Fruit fly (Drosophila melanogaster) whole organism, pupa: ENCODE results near the gene CG3168.

Experiments used
- CG10348 ChIP-seq: fragments of 200-800 bp; sonication (Bioruptor generic); IDR thresholded peaks from 2 replicates; pipeline ENCODE4 v1.3.6; 2022; ENCODE audit warnings: missing biosample characterization, missing genetic modification characterization
- CG12605 ChIP-seq: fragments of 200-800 bp; sonication (Bioruptor generic); IDR thresholded peaks from 2 replicates; pipeline ENCODE4 v1.3.6; 2022; ENCODE audit warnings: missing biosample characterization, missing genetic modification characterization
- CG13204 ChIP-seq: fragments of 200-800 bp; sonication (Bioruptor generic); optimal IDR thresholded peaks from 2 replicates; lab custom pipeline; 2018; ENCODE audit warnings: missing biosample characterization, mild to moderate bottlenecking, missing genetic modification characterization, moderate library complexity
- CG14655 ChIP-seq: fragments of 200-800 bp; sonication (Bioruptor generic); optimal IDR thresholded peaks from 3 replicates; lab custom pipeline; 2017; ENCODE audit warnings: mild to moderate bottlenecking, missing biosample characterization, missing genetic modification reagents, missing genetic modification characterization
- CG15710 ChIP-seq: fragments of 200-800 bp; sonication (Bioruptor generic); optimal IDR thresholded peaks from 2 replicates; lab custom pipeline; 2018; ENCODE audit warnings: missing biosample characterization, mild to moderate bottlenecking, missing genetic modification characterization, moderate library complexity
- CG17806 ChIP-seq: fragments of 200-800 bp; sonication (Bioruptor generic); optimal IDR thresholded peaks from 2 replicates; lab custom pipeline; 2018; ENCODE audit warnings: missing biosample characterization, mild to moderate bottlenecking, missing genetic modification characterization, moderate library complexity
- CG32121 ChIP-seq: fragments of 200-800 bp; sonication (Bioruptor generic); IDR thresholded peaks from 2 replicates; pipeline ENCODE4 v1.3.6; 2022; ENCODE audit warnings: missing biosample characterization, missing genetic modification characterization
- CG34367 ChIP-seq: fragments of 200-800 bp; sonication (Bioruptor generic); optimal IDR thresholded peaks from 2 replicates; lab custom pipeline; 2018; ENCODE audit warnings: missing biosample characterization, mild to moderate bottlenecking, missing genetic modification characterization
- CG4496 ChIP-seq: fragments of 200-800 bp; sonication (Bioruptor generic); IDR thresholded peaks from 3 replicates; pipeline ENCODE4 v1.3.6; 2022; ENCODE audit warnings: missing biosample characterization, missing genetic modification characterization
- CG8159 ChIP-seq: fragments of 200-800 bp; sonication (Bioruptor generic); optimal IDR thresholded peaks from 3 replicates; lab custom pipeline; 2018; ENCODE audit warnings: missing biosample characterization, mild to moderate bottlenecking, missing genetic modification characterization, moderate library complexity
- CG8301 ChIP-seq: fragments of 200-800 bp; sonication (Bioruptor generic); optimal IDR thresholded peaks from 2 replicates; lab custom pipeline; 2018; ENCODE audit warnings: missing biosample characterization, mild to moderate bottlenecking, missing genetic modification characterization
- CG9948 ChIP-seq: fragments of 200-800 bp; sonication (Bioruptor generic); optimal IDR thresholded peaks from 2 replicates; lab custom pipeline; 2018; ENCODE audit warnings: missing biosample characterization, mild to moderate bottlenecking, missing genetic modification characterization, moderate library complexity
- D1 ChIP-seq: fragments of 200-800 bp; sonication (Bioruptor generic); optimal IDR thresholded peaks from 2 replicates; lab custom pipeline; 2018; ENCODE audit warnings: missing biosample characterization, mild to moderate bottlenecking, missing genetic modification characterization, moderate library complexity
- EcR ChIP-seq: fragments of 200-800 bp; sonication (Bioruptor generic); optimal IDR thresholded peaks from 3 replicates; lab custom pipeline; 2019; ENCODE audit warnings: missing biosample characterization, missing genetic modification characterization, mild to moderate bottlenecking, moderate library complexity, missing genetic modification reagents
- Ets98B ChIP-seq: fragments of 200-800 bp; sonication (Bioruptor generic); IDR thresholded peaks from 2 replicates; pipeline ENCODE4 v1.3.6; 2022; ENCODE audit warnings: missing biosample characterization, missing genetic modification characterization
- Pif1A ChIP-seq: fragments of 200-800 bp; sonication (Bioruptor generic); optimal IDR thresholded peaks from 3 replicates; lab custom pipeline; 2016; ENCODE audit warnings: missing biosample characterization, missing genetic modification characterization
- Pif1B ChIP-seq: fragments of 200-800 bp; sonication (Bioruptor generic); optimal IDR thresholded peaks from 3 replicates; lab custom pipeline; 2016; ENCODE audit warnings: missing biosample characterization, missing genetic modification characterization
- Snoo ChIP-seq: fragments of 200-800 bp; sonication (Bioruptor generic); optimal IDR thresholded peaks from 3 replicates; lab custom pipeline; 2017; ENCODE audit warnings: missing biosample characterization, mild to moderate bottlenecking, missing genetic modification characterization, inconsistent platforms
- fd96Ca ChIP-seq: fragments of 200-800 bp; sonication (Bioruptor generic); IDR thresholded peaks from 3 replicates; pipeline ENCODE4 v1.3.6; 2022; ENCODE audit warnings: missing biosample characterization, missing genetic modification characterization
- gl ChIP-seq: fragments of 200-800 bp; sonication (Bioruptor generic); optimal IDR thresholded peaks from 2 replicates; lab custom pipeline; 2018; ENCODE audit warnings: missing biosample characterization, mild to moderate bottlenecking, missing genetic modification characterization
- rn ChIP-seq: fragments of 200-800 bp; sonication (Bioruptor generic); IDR thresholded peaks from 2 replicates; pipeline ENCODE4 v1.3.6; 2022; ENCODE audit warnings: missing biosample characterization, missing genetic modification characterization

Gene CG3168

DNA sequence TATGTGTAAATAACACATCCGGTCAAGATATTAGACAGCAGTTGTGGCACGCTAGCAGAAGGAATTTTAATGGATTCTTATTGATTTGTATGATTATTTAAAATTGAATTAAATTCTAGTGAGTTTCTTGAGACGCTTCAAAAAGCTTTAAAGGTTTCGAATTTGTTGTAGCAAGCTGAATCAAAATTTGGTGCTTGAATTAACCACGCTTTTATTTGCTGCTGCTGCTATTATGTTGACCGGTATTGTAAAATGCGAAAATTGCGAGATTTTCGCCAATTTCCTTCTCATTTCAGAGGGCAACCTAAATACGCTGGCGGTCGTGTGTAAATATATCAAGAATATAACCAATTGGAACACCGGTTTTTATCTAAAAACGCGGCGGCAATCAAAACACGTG lies 3.4 kb upstream of the CG3168 start:
- TF ChIP-seq EcR (GFP tag; lab: Kevin White, UChicago) (no peak), Pif1A (GFP tag; lab: Kevin White, UChicago) (peak; percentile 0), CG8159 (tag; lab: Kevin White, UChicago) (no peak), Ets98B (GFP tag; lab: Robert Waterston, UW) (0 out of 2 replicates have a peak, but pooled peaks have one; percentile 9), CG34367 (tag; lab: Kevin White, UChicago) (no peak), CG10348 (GFP tag; lab: Robert Waterston, UW) (no peak), gl (tag; lab: Kevin White, UChicago) (no peak), CG14655 (no peak), CG32121 (GFP tag; lab: Robert Waterston, UW) (peak; percentile 42; the same call in 1 of the 2 replicates), Pif1B (GFP tag; lab: Kevin White, UChicago) (no peak), fd96Ca (no peak), CG15710 (peak; percentile 13), CG4496 (GFP tag; lab: Robert Waterston, UW) (no peak), rn (GFP tag; lab: Robert Waterston, UW) (no peak), Snoo (tag; lab: Kevin White, UChicago) (no peak), CG17806 (tag; lab: Kevin White, UChicago) (peak; percentile 15)

DNA sequence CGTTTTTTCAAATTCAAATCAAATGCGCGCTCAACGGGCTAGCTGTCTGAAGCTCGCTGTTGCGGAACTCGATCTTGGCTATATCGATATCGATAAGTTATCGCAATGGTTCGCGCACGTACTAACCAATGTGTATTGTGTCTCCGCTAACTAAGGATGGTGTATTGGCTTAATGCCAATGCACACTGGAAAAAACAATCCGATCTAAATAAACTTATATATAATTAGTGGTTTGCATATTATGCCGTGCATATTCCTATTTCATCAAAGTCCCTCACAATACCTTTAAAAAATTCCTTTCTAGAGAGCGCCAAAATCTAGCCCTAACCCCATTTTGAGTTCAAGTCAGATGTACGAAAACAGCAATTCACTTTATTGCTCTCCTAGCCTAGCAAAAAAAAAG lies 1.4 kb upstream of the CG3168 start:
- TF ChIP-seq CG17806 (tag; lab: Kevin White, UChicago) = peak; percentile 37
- TF ChIP-seq CG14655 = peak; percentile 33
- no peak for TF ChIP-seq CG13204 (GFP tag; lab: Kevin White, UChicago)
- peak; percentile 21 for TF ChIP-seq CG8301 (tag; lab: Kevin White, UChicago)
- peak; percentile 58; the same call in 1 of the 2 replicates for TF ChIP-seq CG12605 (GFP tag; lab: Robert Waterston, UW)
- TF ChIP-seq CG4496 (GFP tag; lab: Robert Waterston, UW) = peak; percentile 79
- TF ChIP-seq Pif1A (GFP tag; lab: Kevin White, UChicago) = peak; percentile 58
- TF ChIP-seq CG15710 = peak; percentile 16
- TF ChIP-seq CG32121 (GFP tag; lab: Robert Waterston, UW) = peak; percentile 56; the same call in 1 of the 2 replicates
- no peak for TF ChIP-seq CG34367 (tag; lab: Kevin White, UChicago)
- TF ChIP-seq CG8159 (tag; lab: Kevin White, UChicago) = peak; percentile 1
- TF ChIP-seq Ets98B (GFP tag; lab: Robert Waterston, UW) = peak; percentile 74
- TF ChIP-seq Snoo (tag; lab: Kevin White, UChicago) = peak; percentile 42
- no peak for TF ChIP-seq CG9948 (tag; lab: Kevin White, UChicago)
- 0 out of 2 replicates have a peak, but pooled peaks have one; percentile 22 for TF ChIP-seq rn (GFP tag; lab: Robert Waterston, UW)
- TF ChIP-seq fd96Ca = 0 out of 3 replicates have a peak, but pooled peaks have one; percentile 44

dm6 chrX:6733291-6734042 lies 6.3 kb downstream of the CG3168 start:
- TF ChIP-seq CG12605 (GFP tag; lab: Robert Waterston, UW) = no peak
- no peak for TF ChIP-seq CG13204 (GFP tag; lab: Kevin White, UChicago)
- TF ChIP-seq CG4496 (GFP tag; lab: Robert Waterston, UW) = 0 out of 3 replicates have a peak, but pooled peaks have one; percentile 27

DNA sequence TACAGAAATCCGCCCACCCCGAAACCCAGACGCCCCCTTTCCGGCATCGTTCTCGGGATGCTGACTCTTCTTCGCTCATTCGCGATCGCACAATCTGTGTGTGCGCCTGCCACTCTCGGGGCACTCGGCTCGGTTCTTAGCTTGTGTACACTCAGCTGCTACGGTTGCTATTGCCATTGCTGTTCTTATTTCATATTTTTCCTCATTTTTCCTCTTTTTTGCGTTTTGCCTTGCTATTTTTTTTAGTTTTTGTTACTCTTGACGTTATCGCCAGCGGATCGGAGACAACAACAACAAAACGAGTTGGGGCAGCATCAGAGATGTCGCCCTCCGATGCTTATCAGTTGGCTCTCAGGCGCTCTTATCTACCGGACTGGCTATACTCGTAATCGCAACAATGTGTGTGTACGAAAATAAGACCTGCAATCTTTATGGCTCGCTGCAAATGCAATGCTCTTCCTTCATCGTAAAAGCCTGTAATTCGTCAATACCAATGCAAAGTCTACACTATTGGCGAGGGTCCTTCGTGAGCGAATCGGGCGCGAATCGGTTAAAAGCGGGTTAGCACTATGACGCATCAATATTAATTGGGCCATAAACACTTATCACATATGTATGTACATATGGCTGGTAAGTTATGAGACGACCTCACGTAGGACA lies 9.1 kb downstream of the CG3168 start:
- TF ChIP-seq CG10348 (GFP tag; lab: Robert Waterston, UW) (no peak), CG15710 (peak; percentile 47), Pif1B (GFP tag; lab: Kevin White, UChicago) (peak; percentile 42), CG8159 (tag; lab: Kevin White, UChicago) (peak; percentile 57), CG9948 (tag; lab: Kevin White, UChicago) (peak; percentile 25), Ets98B (GFP tag; lab: Robert Waterston, UW) (peak; percentile 81), CG8301 (tag; lab: Kevin White, UChicago) (peak; percentile 63), D1 (no peak), EcR (GFP tag; lab: Kevin White, UChicago) (no peak), CG14655 (peak; percentile 74), CG4496 (GFP tag; lab: Robert Waterston, UW) (peak; percentile 88), Snoo (tag; lab: Kevin White, UChicago) (no peak), gl (tag; lab: Kevin White, UChicago) (peak; percentile 78), CG32121 (GFP tag; lab: Robert Waterston, UW) (peak; percentile 58; the same call in 1 of the 2 replicates), CG34367 (tag; lab: Kevin White, UChicago) (peak; percentile 42), fd96Ca (peak; percentile 87), rn (GFP tag; lab: Robert Waterston, UW) (peak; percentile 51; the same call in 1 of the 2 replicates), CG13204 (GFP tag; lab: Kevin White, UChicago) (peak; percentile 70), CG17806 (tag; lab: Kevin White, UChicago) (peak; percentile 52), Pif1A (GFP tag; lab: Kevin White, UChicago) (peak; percentile 26), CG12605 (GFP tag; lab: Robert Waterston, UW) (peak; percentile 91)

DNA sequence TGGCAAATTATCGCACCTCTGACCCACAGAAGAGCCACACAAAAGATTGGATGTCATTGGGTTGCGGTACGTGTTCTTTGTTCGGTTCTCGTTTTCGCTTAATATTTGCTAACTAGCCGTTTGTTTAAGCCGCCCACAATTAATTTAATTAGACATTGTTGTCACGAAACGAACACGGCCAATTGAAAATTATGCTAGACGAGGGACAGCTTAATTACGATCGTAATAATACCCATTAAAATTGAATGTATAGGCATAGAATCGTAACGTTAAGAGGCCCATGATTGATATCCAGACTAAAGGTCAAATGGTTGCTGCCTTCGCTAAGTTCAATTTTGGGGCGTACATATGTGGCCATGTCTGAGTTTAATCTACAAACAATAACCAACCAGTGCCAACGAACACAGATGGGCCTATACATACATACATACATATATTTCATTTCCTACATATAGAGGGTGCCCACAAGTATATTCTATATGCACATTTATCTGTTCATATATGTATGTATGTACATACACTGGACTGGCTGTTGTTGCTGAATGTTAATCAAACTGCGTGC lies 11.1 kb downstream of the CG3168 start:
- no peak for TF ChIP-seq CG15710
- TF ChIP-seq rn (GFP tag; lab: Robert Waterston, UW) = no peak
- peak; percentile 47 for TF ChIP-seq EcR (GFP tag; lab: Kevin White, UChicago)
- TF ChIP-seq Pif1A (GFP tag; lab: Kevin White, UChicago) = no peak
